Fruit fly (Drosophila melanogaster) whole organism, pupa: ENCODE measurements around the gene Tat.

Experiments used
- CG10348 ChIP-seq: fragments of 200-800 bp; sonication (Bioruptor generic); IDR thresholded peaks from 2 replicates; pipeline ENCODE4 v1.3.6; 2022; ENCODE audit warnings: missing biosample characterization, missing genetic modification characterization
- CG12605 ChIP-seq: fragments of 200-800 bp; sonication (Bioruptor generic); IDR thresholded peaks from 2 replicates; pipeline ENCODE4 v1.3.6; 2022; ENCODE audit warnings: missing biosample characterization, missing genetic modification characterization
- CG14655 ChIP-seq: fragments of 200-800 bp; sonication (Bioruptor generic); optimal IDR thresholded peaks from 3 replicates; lab custom pipeline; 2017; ENCODE audit warnings: mild to moderate bottlenecking, missing biosample characterization, missing genetic modification reagents, missing genetic modification characterization
- CG15710 ChIP-seq: fragments of 200-800 bp; sonication (Bioruptor generic); optimal IDR thresholded peaks from 2 replicates; lab custom pipeline; 2018; ENCODE audit warnings: missing biosample characterization, mild to moderate bottlenecking, missing genetic modification characterization, moderate library complexity
- CG17806 ChIP-seq: fragments of 200-800 bp; sonication (Bioruptor generic); optimal IDR thresholded peaks from 2 replicates; lab custom pipeline; 2018; ENCODE audit warnings: missing biosample characterization, mild to moderate bottlenecking, missing genetic modification characterization, moderate library complexity
- CG32121 ChIP-seq: fragments of 200-800 bp; sonication (Bioruptor generic); IDR thresholded peaks from 2 replicates; pipeline ENCODE4 v1.3.6; 2022; ENCODE audit warnings: missing biosample characterization, missing genetic modification characterization
- CG34367 ChIP-seq: fragments of 200-800 bp; sonication (Bioruptor generic); optimal IDR thresholded peaks from 2 replicates; lab custom pipeline; 2018; ENCODE audit warnings: missing biosample characterization, mild to moderate bottlenecking, missing genetic modification characterization
- CG4496 ChIP-seq: fragments of 200-800 bp; sonication (Bioruptor generic); IDR thresholded peaks from 3 replicates; pipeline ENCODE4 v1.3.6; 2022; ENCODE audit warnings: missing biosample characterization, missing genetic modification characterization
- CG8159 ChIP-seq: fragments of 200-800 bp; sonication (Bioruptor generic); optimal IDR thresholded peaks from 3 replicates; lab custom pipeline; 2018; ENCODE audit warnings: missing biosample characterization, mild to moderate bottlenecking, missing genetic modification characterization, moderate library complexity
- CG8301 ChIP-seq: fragments of 200-800 bp; sonication (Bioruptor generic); optimal IDR thresholded peaks from 2 replicates; lab custom pipeline; 2018; ENCODE audit warnings: missing biosample characterization, mild to moderate bottlenecking, missing genetic modification characterization
- D1 ChIP-seq: fragments of 200-800 bp; sonication (Bioruptor generic); optimal IDR thresholded peaks from 2 replicates; lab custom pipeline; 2018; ENCODE audit warnings: missing biosample characterization, mild to moderate bottlenecking, missing genetic modification characterization, moderate library complexity
- EcR ChIP-seq: fragments of 200-800 bp; sonication (Bioruptor generic); optimal IDR thresholded peaks from 3 replicates; lab custom pipeline; 2019; ENCODE audit warnings: missing biosample characterization, missing genetic modification characterization, mild to moderate bottlenecking, moderate library complexity, missing genetic modification reagents
- Ets98B ChIP-seq: fragments of 200-800 bp; sonication (Bioruptor generic); IDR thresholded peaks from 2 replicates; pipeline ENCODE4 v1.3.6; 2022; ENCODE audit warnings: missing biosample characterization, missing genetic modification characterization
- Pif1A ChIP-seq: fragments of 200-800 bp; sonication (Bioruptor generic); optimal IDR thresholded peaks from 3 replicates; lab custom pipeline; 2016; ENCODE audit warnings: missing biosample characterization, missing genetic modification characterization
- Pif1B ChIP-seq: fragments of 200-800 bp; sonication (Bioruptor generic); optimal IDR thresholded peaks from 3 replicates; lab custom pipeline; 2016; ENCODE audit warnings: missing biosample characterization, missing genetic modification characterization
- Snoo ChIP-seq: fragments of 200-800 bp; sonication (Bioruptor generic); optimal IDR thresholded peaks from 3 replicates; lab custom pipeline; 2017; ENCODE audit warnings: missing biosample characterization, mild to moderate bottlenecking, missing genetic modification characterization, inconsistent platforms
- fd96Ca ChIP-seq: fragments of 200-800 bp; sonication (Bioruptor generic); IDR thresholded peaks from 3 replicates; pipeline ENCODE4 v1.3.6; 2022; ENCODE audit warnings: missing biosample characterization, missing genetic modification characterization
- gl ChIP-seq: fragments of 200-800 bp; sonication (Bioruptor generic); optimal IDR thresholded peaks from 2 replicates; lab custom pipeline; 2018; ENCODE audit warnings: missing biosample characterization, mild to moderate bottlenecking, missing genetic modification characterization
- rn ChIP-seq: fragments of 200-800 bp; sonication (Bioruptor generic); IDR thresholded peaks from 2 replicates; pipeline ENCODE4 v1.3.6; 2022; ENCODE audit warnings: missing biosample characterization, missing genetic modification characterization

Tat gene

dm6 chrX:14277435-14277834, 16.4 kb downstream of the Tat start, which contains the start of gene Muc12Ea:
Gene Muc12Ea (plus strand): TSS chrX:14277735.
- TF ChIP-seq D1, result no peak
- no peak for TF ChIP-seq CG34367 (tag; lab: Kevin White, UChicago)
- TF ChIP-seq EcR (GFP tag; lab: Kevin White, UChicago), result no peak
- no peak for TF ChIP-seq CG10348 (GFP tag; lab: Robert Waterston, UW)
- TF ChIP-seq Snoo (tag; lab: Kevin White, UChicago), result no peak
- no peak for TF ChIP-seq Pif1B (GFP tag; lab: Kevin White, UChicago)
- TF ChIP-seq Pif1A (GFP tag; lab: Kevin White, UChicago), result no peak
- no peak for TF ChIP-seq CG32121
- no peak for TF ChIP-seq gl (tag; lab: Kevin White, UChicago)
- no peak for TF ChIP-seq fd96Ca (GFP tag; lab: Robert Waterston, UW)
- no peak for TF ChIP-seq CG4496 (GFP tag; lab: Robert Waterston, UW)
- no peak for TF ChIP-seq CG8301 (tag; lab: Kevin White, UChicago)
- TF ChIP-seq CG8159, result no peak

dm6 chrX:14289293-14289692, 28.3 kb downstream of the Tat start, which contains the start of gene CG9400:
Gene CG9400 (minus strand): TSS chrX:14289393.
- TF ChIP-seq CG4496 (GFP tag; lab: Robert Waterston, UW), result no peak
- no peak for TF ChIP-seq CG15710 (tag; lab: Kevin White, UChicago)
- no peak for TF ChIP-seq Snoo (tag; lab: Kevin White, UChicago)
- no peak for TF ChIP-seq CG14655 (GFP tag; lab: Kevin White, UChicago)
- TF ChIP-seq CG8301 (tag; lab: Kevin White, UChicago), result no peak
- TF ChIP-seq CG34367 (tag; lab: Kevin White, UChicago), result no peak
- no peak for TF ChIP-seq D1
- TF ChIP-seq CG17806 (tag; lab: Kevin White, UChicago), result no peak
- TF ChIP-seq gl (tag; lab: Kevin White, UChicago), result no peak
- TF ChIP-seq Pif1B (GFP tag; lab: Kevin White, UChicago), result no peak
- no peak for TF ChIP-seq CG12605
- TF ChIP-seq EcR (GFP tag; lab: Kevin White, UChicago), result no peak
- no peak for TF ChIP-seq fd96Ca (GFP tag; lab: Robert Waterston, UW)
- no peak for TF ChIP-seq Ets98B (GFP tag; lab: Robert Waterston, UW)
- no peak for TF ChIP-seq rn (GFP tag; lab: Robert Waterston, UW)
- TF ChIP-seq, all 21 proteins: peak for 0
